Worm (Caenorhabditis elegans) whole organism, L1 larva: ENCODE measurements around the gene B0244.15.

Experiments
- C04F5.9 ChIP-seq: sonication (generic microtip); optimal IDR thresholded peaks from 2 replicates; lab custom pipeline; 2016; ENCODE audit warnings: missing genetic modification characterization, missing compliant biosample characterization
- F16B12.6 ChIP-seq: fragments of 150-350 bp; optimal IDR thresholded peaks from 2 replicates; lab custom pipeline; 2014; ENCODE audit warnings: missing biosample characterization, missing genetic modification characterization
- Y116A8C.19 ChIP-seq: sonication (generic microtip); optimal IDR thresholded peaks from 2 replicates; lab custom pipeline; 2016; ENCODE audit warnings: missing compliant biosample characterization, missing genetic modification characterization, borderline replicate concordance
- ama-1 ChIP-seq: fragments of 150-350 bp; optimal IDR thresholded peaks from 2 replicates; lab custom pipeline; 2014
- blmp-1 ChIP-seq: fragments of 150-350 bp; optimal IDR thresholded peaks from 2 replicates; lab custom pipeline; 2014; ENCODE audit warnings: missing biosample characterization, missing genetic modification characterization
- ceh-63 ChIP-seq: fragments of 200-800 bp; sonication (Bioruptor generic); optimal IDR thresholded peaks from 2 replicates; lab custom pipeline; 2018; ENCODE audit warnings: mild to moderate bottlenecking, missing genetic modification characterization, missing compliant biosample characterization
- ceh-88 ChIP-seq: fragments of 200-800 bp; sonication (Bioruptor generic); IDR thresholded peaks from 2 replicates; pipeline ENCODE4 v1.3.6; 2022; ENCODE audit warnings: missing genetic modification characterization, missing compliant biosample characterization
- ceh-90 ChIP-seq: sonication (generic microtip); optimal IDR thresholded peaks from 2 replicates; lab custom pipeline; 2016; ENCODE audit warnings: missing genetic modification characterization, missing compliant biosample characterization
- ces-1 ChIP-seq: fragments of 150-350 bp; optimal IDR thresholded peaks from 2 replicates; lab custom pipeline; 2014; ENCODE audit warnings: missing biosample characterization, missing genetic modification reagents, missing genetic modification characterization
- dpl-1 ChIP-seq, 3 experiments: fragments of 150-350 bp in 2 of 3; sonication (generic microtip) in 1 of 3; optimal IDR thresholded peaks; 2 replicates each; lab custom pipeline; 2014 to 2017; ENCODE audit warnings: missing biosample characterization in 3 of 3, missing genetic modification characterization in 3 of 3, missing genetic modification reagents in 3 of 3
- efl-1 ChIP-seq, 4 experiments: fragments of 150-350 bp; optimal IDR thresholded peaks in 3 of 4; peaks in 1 of 4; 1 replicate in 1 of 4; 2 replicates in 3 of 4; lab custom pipeline; 2014; ENCODE audit warnings: missing biosample characterization in 2 of 4, missing genetic modification characterization in 2 of 4, missing genetic modification reagents in 2 of 4
- efl-3 ChIP-seq: fragments of 200-800 bp; sonication (Bioruptor generic); optimal IDR thresholded peaks from 2 replicates; lab custom pipeline; 2018; ENCODE audit warnings: mild to moderate bottlenecking, missing genetic modification characterization, missing compliant biosample characterization
- egl-13 ChIP-seq: sonication (generic microtip); optimal IDR thresholded peaks from 2 replicates; lab custom pipeline; 2016; ENCODE audit warnings: missing genotype, missing genetic modification reagents, missing genetic modification characterization, missing compliant biosample characterization
- egl-27 ChIP-seq, 2 experiments: fragments of 150-350 bp in 1 of 2; sonication (generic microtip); optimal IDR thresholded peaks; 3 replicates each; lab custom pipeline; 2017 to 2018; ENCODE audit warnings: missing biosample characterization in 2 of 2, missing genetic modification characterization in 2 of 2, missing genetic modification reagents in 2 of 2
- elt-3 ChIP-seq, 6 experiments: fragments of 150-350 bp in 1 of 6; sonication (generic microtip); optimal IDR thresholded peaks; 2 replicates each; lab custom pipeline; 2017 to 2018; ENCODE audit warnings: missing biosample characterization in 6 of 6, missing genetic modification characterization in 6 of 6, inconsistent platforms in 1 of 6
- fkh-10 ChIP-seq: sonication (generic microtip); optimal IDR thresholded peaks from 2 replicates; lab custom pipeline; 2017; ENCODE audit warnings: missing biosample characterization, missing genetic modification reagents, missing genetic modification characterization
- fkh-4 ChIP-seq: sonication (generic microtip); optimal IDR thresholded peaks from 2 replicates; lab custom pipeline; 2016; ENCODE audit warnings: missing compliant biosample characterization, missing genetic modification characterization, borderline replicate concordance
- hlh-17 ChIP-seq: fragments of 200-800 bp; sonication (Bioruptor generic); optimal IDR thresholded peaks from 2 replicates; lab custom pipeline; 2018; ENCODE audit warnings: missing genetic modification characterization, mild to moderate bottlenecking, missing compliant biosample characterization, moderate library complexity, borderline replicate concordance
- hlh-4 ChIP-seq: sonication (generic microtip); optimal IDR thresholded peaks from 2 replicates; lab custom pipeline; 2016; ENCODE audit warnings: mild to moderate bottlenecking, missing genetic modification characterization, missing compliant biosample characterization
- hpl-2 ChIP-seq: fragments of 150-350 bp; optimal IDR thresholded peaks from 2 replicates; lab custom pipeline; 2014; ENCODE audit warnings: missing biosample characterization, missing genetic modification reagents, missing genetic modification characterization
- irx-1 ChIP-seq: sonication (generic microtip); optimal IDR thresholded peaks from 2 replicates; lab custom pipeline; 2016; ENCODE audit warnings: missing genetic modification characterization, missing compliant biosample characterization
- lin-14 ChIP-seq: fragments of 200-800 bp; sonication (Bioruptor generic); optimal IDR thresholded peaks from 2 replicates; lab custom pipeline; 2018; ENCODE audit warnings: mild to moderate bottlenecking, missing genetic modification characterization, moderate library complexity, missing compliant biosample characterization
- lin-39 ChIP-seq: fragments of 150-350 bp; optimal IDR thresholded peaks from 2 replicates; lab custom pipeline; 2014; ENCODE audit warnings: missing biosample characterization, missing genetic modification reagents, missing genetic modification characterization
- lir-3 ChIP-seq: sonication (generic microtip); optimal IDR thresholded peaks from 2 replicates; lab custom pipeline; 2016; ENCODE audit warnings: mild to moderate bottlenecking, missing genetic modification characterization, moderate library complexity, missing compliant biosample characterization; ENCODE audit not compliant: poor library complexity
- lsy-2 ChIP-seq, 2 experiments: fragments of 150-350 bp; optimal IDR thresholded peaks; 2 replicates each; lab custom pipeline; 2014; ENCODE audit warnings: missing biosample characterization in 2 of 2, missing genetic modification characterization in 2 of 2
- mab-9 ChIP-seq: fragments of 200-800 bp; sonication (Bioruptor generic); IDR thresholded peaks from 2 replicates; pipeline ENCODE4 v1.3.6; 2022; ENCODE audit warnings: missing genetic modification reagents, missing genetic modification characterization, missing compliant biosample characterization
- mdl-1 ChIP-seq, 2 experiments: fragments of 150-350 bp; optimal IDR thresholded peaks; 2 replicates each; lab custom pipeline; 2014 to 2017; ENCODE audit warnings: missing biosample characterization in 2 of 2, missing genetic modification characterization in 2 of 2, inconsistent platforms in 1 of 2
- mep-1 ChIP-seq: fragments of 150-350 bp; optimal IDR thresholded peaks from 2 replicates; lab custom pipeline; 2014; ENCODE audit warnings: missing biosample characterization, missing genetic modification characterization
- nhr-12 ChIP-seq: sonication (generic microtip); optimal IDR thresholded peaks from 2 replicates; lab custom pipeline; 2017; ENCODE audit warnings: missing biosample characterization, missing genetic modification characterization
- nhr-19 ChIP-seq: fragments of 200-800 bp; sonication (Bioruptor generic); conservative IDR thresholded peaks from 2 replicates; pipeline ENCODE4 v1.3.6; 2022; ENCODE audit warnings: missing genetic modification characterization, missing compliant biosample characterization
- nhr-20 ChIP-seq: sonication (generic microtip); optimal IDR thresholded peaks from 2 replicates; lab custom pipeline; 2016; ENCODE audit warnings: mild to moderate bottlenecking, missing genetic modification characterization, missing compliant biosample characterization
- nhr-237 ChIP-seq: fragments of 150-350 bp; optimal IDR thresholded peaks from 2 replicates; lab custom pipeline; 2014; ENCODE audit warnings: missing biosample characterization, missing genetic modification characterization
- nhr-47 ChIP-seq: sonication (generic microtip); optimal IDR thresholded peaks from 2 replicates; lab custom pipeline; 2016; ENCODE audit warnings: mild to moderate bottlenecking, missing genetic modification characterization, moderate library complexity, missing compliant biosample characterization
- nhr-76 ChIP-seq: sonication (generic microtip); optimal IDR thresholded peaks from 2 replicates; lab custom pipeline; 2017; ENCODE audit warnings: missing biosample characterization, missing genetic modification characterization
- nhr-77 ChIP-seq: fragments of 150-350 bp; optimal IDR thresholded peaks from 2 replicates; lab custom pipeline; 2014; ENCODE audit warnings: missing biosample characterization, missing genetic modification characterization
- nhr-85 ChIP-seq: sonication (generic microtip); peaks from one replicate; lab custom pipeline; 2016; ENCODE audit warnings: missing genetic modification characterization, inconsistent platforms, missing compliant biosample characterization
- nhr-90 ChIP-seq: sonication (generic microtip); optimal IDR thresholded peaks from 2 replicates; lab custom pipeline; 2016; ENCODE audit warnings: mild to moderate bottlenecking, missing genetic modification characterization, missing compliant biosample characterization; ENCODE audit not compliant: poor library complexity
- pag-3 ChIP-seq: sonication (generic microtip); optimal IDR thresholded peaks from 2 replicates; lab custom pipeline; 2017; ENCODE audit warnings: missing genetic modification characterization, mild to moderate bottlenecking, missing compliant biosample characterization, antibody characterized with exemption, borderline replicate concordance; ENCODE audit not compliant: insufficient read depth
- pax-3 ChIP-seq: fragments of 200-800 bp; sonication (Bioruptor generic); optimal IDR thresholded peaks from 2 replicates; lab custom pipeline; 2018; ENCODE audit warnings: mild to moderate bottlenecking, missing genetic modification characterization, moderate library complexity, missing compliant biosample characterization
- pqm-1 ChIP-seq: sonication (generic microtip); optimal IDR thresholded peaks from 3 replicates; lab custom pipeline; 2017; ENCODE audit warnings: missing biosample characterization, missing genetic modification characterization
- skn-1 ChIP-seq: fragments of 150-350 bp; optimal IDR thresholded peaks from 2 replicates; lab custom pipeline; 2014; ENCODE audit warnings: missing biosample characterization, missing genetic modification characterization
- snu-23 ChIP-seq: sonication (generic microtip); optimal IDR thresholded peaks from 2 replicates; lab custom pipeline; 2016; ENCODE audit warnings: missing genetic modification characterization, missing compliant biosample characterization
- sox-4 ChIP-seq: sonication (generic microtip); optimal IDR thresholded peaks from 2 replicates; lab custom pipeline; 2016; ENCODE audit warnings: missing genetic modification characterization, missing compliant biosample characterization
- sptf-1 ChIP-seq: fragments of 150-350 bp; optimal IDR thresholded peaks from 2 replicates; lab custom pipeline; 2014; ENCODE audit warnings: missing biosample characterization, missing genetic modification characterization
- sup-37 ChIP-seq: fragments of 200-800 bp; sonication (Bioruptor generic); optimal IDR thresholded peaks from 2 replicates; lab custom pipeline; 2018; ENCODE audit warnings: mild to moderate bottlenecking, missing genetic modification characterization, missing compliant biosample characterization
- swsn-7 ChIP-seq: sonication (generic microtip); optimal IDR thresholded peaks from 2 replicates; lab custom pipeline; 2016; ENCODE audit warnings: missing genetic modification characterization, missing compliant biosample characterization
- tlp-1 ChIP-seq: fragments of 150-350 bp; optimal IDR thresholded peaks from 2 replicates; lab custom pipeline; 2014; ENCODE audit warnings: missing biosample characterization, missing genetic modification characterization
- unc-130 ChIP-seq: fragments of 150-350 bp; optimal IDR thresholded peaks from 2 replicates; lab custom pipeline; 2017; ENCODE audit warnings: missing biosample characterization, missing genetic modification characterization, inconsistent platforms
- unc-86 ChIP-seq: sonication (generic microtip); optimal IDR thresholded peaks from 2 replicates; lab custom pipeline; 2016; ENCODE audit warnings: missing genetic modification characterization, missing compliant biosample characterization
- unc-98 ChIP-seq: fragments of 200-800 bp; sonication (Bioruptor generic); IDR thresholded peaks from 2 replicates; pipeline ENCODE4 v1.3.6; 2022; ENCODE audit warnings: missing genetic modification characterization, missing compliant biosample characterization
- xbp-1 ChIP-seq: sonication (generic microtip); optimal IDR thresholded peaks from 2 replicates; lab custom pipeline; 2016; ENCODE audit warnings: missing genetic modification characterization, missing compliant biosample characterization
- zip-4 ChIP-seq: fragments of 200-800 bp; sonication (Bioruptor generic); optimal IDR thresholded peaks from 2 replicates; lab custom pipeline; 2018; ENCODE audit warnings: mild to moderate bottlenecking, missing genetic modification characterization, moderate library complexity, missing compliant biosample characterization
- ztf-4 ChIP-seq: fragments of 150-350 bp; optimal IDR thresholded peaks from 2 replicates; lab custom pipeline; 2014; ENCODE audit warnings: missing biosample characterization, missing genetic modification characterization

Gene B0244.15

DNA sequence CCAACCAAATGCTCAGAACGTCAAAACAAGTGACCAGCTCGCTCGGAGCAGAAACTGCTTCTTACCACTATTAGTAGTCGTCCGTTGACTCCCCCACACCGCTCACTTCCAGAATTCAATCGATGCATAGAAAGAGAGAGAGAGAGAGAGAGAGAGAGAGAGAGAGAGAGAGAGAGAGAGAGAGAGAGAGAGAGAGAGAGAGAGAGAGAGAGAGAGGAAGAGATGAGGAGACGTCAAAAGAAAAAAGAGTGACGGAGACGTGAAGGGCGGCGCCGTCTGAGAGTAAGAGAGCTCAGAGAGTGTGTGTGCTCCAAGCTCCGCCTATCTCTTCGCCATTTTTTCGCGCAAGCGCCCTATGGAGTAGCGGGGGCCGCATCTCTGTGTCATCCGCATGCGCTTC is 12.0 kb downstream of the B0244.15 start, which contains the start of gene ida-1 (continued):
- TF ChIP-seq sox-4: no peak
- TF ChIP-seq blmp-1 (tag; lab: Kevin White, UChicago): no peak
- TF ChIP-seq ces-1 (GFP tag; lab: Kevin White, UChicago): no peak
- no peak for TF ChIP-seq Y116A8C.19 (tag; lab: Kevin White, UChicago)
- peak; percentile 39 for TF ChIP-seq nhr-19
- TF ChIP-seq nhr-85 (tag; lab: Kevin White, UChicago): no peak
- TF ChIP-seq sptf-1 (tag; lab: Kevin White, UChicago): no peak
- TF ChIP-seq pqm-1: no peak
- peak in 1 of 3 experiments; percentile 4 for TF ChIP-seq dpl-1 (GFP tag; optimal IDR thresholded peaks at IDR 0.05; lab: Kevin White, UChicago)
- no peak for TF ChIP-seq nhr-20 (tag; lab: Kevin White, UChicago)
- peak; percentile 47 to 71 for TF ChIP-seq efl-1 (optimal IDR thresholded peaks at IDR 0.05; lab: Kevin White, UChicago)
- TF ChIP-seq efl-1 (GFP tag; optimal IDR thresholded peaks at IDR 0.05 in 1 of 2; lab: Kevin White, UChicago): peak in 1 of 2 experiments; percentile 1
- no peak for TF ChIP-seq xbp-1 (tag; lab: Kevin White, UChicago)
- TF ChIP-seq nhr-90 (tag; lab: Kevin White, UChicago): no peak
- no peak for TF ChIP-seq C04F5.9
- TF ChIP-seq mdl-1 (tag; optimal IDR thresholded peaks at IDR 0.05; lab: Kevin White, UChicago): no peak
- TF ChIP-seq ama-1 (lab: Kevin White, UChicago): no peak
- TF ChIP-seq F16B12.6 (tag; lab: Kevin White, UChicago): no peak
- TF ChIP-seq nhr-76 (tag; lab: Kevin White, UChicago): no peak
- peak; percentile 89 for TF ChIP-seq lin-14 (GFP tag; lab: Kevin White, UChicago)
- no peak for TF ChIP-seq ceh-88 (GFP tag; lab: Robert Waterston, UW)
- TF ChIP-seq mep-1 (tag; lab: Kevin White, UChicago): peak; percentile 28
- TF ChIP-seq zip-4 (GFP tag; lab: Kevin White, UChicago): no peak
- no peak for TF ChIP-seq unc-130 (tag; lab: Kevin White, UChicago)
- TF ChIP-seq ceh-90 (tag; lab: Kevin White, UChicago): no peak
- TF ChIP-seq nhr-47 (tag; lab: Kevin White, UChicago): no peak
- no peak for TF ChIP-seq ztf-4
- TF ChIP-seq unc-98 (GFP tag; lab: Robert Waterston, UW): no peak
- TF ChIP-seq fkh-4: no peak
- TF ChIP-seq lsy-2 (tag; optimal IDR thresholded peaks at IDR 0.05; lab: Kevin White, UChicago): peak; percentile 3 to 55
- TF ChIP-seq nhr-237: no peak
- TF ChIP-seq egl-27 (tag; optimal IDR thresholded peaks at IDR 0.05; lab: Kevin White, UChicago): no peak
- no peak for TF ChIP-seq pag-3 (tag; lab: Kevin White, UChicago)
- no peak for TF ChIP-seq elt-3 (tag; optimal IDR thresholded peaks at IDR 0.05; lab: Kevin White, UChicago)
- TF ChIP-seq hlh-17 (GFP tag; lab: Kevin White, UChicago): no peak
- TF ChIP-seq snu-23 (GFP tag; lab: Kevin White, UChicago): no peak
- TF ChIP-seq hpl-2 (GFP tag; lab: Kevin White, UChicago): no peak
- TF ChIP-seq lir-3 (tag; lab: Kevin White, UChicago): no peak
- TF ChIP-seq swsn-7 (tag; lab: Kevin White, UChicago): no peak
- no peak for TF ChIP-seq hlh-4
- TF ChIP-seq skn-1 (tag; lab: Kevin White, UChicago): no peak
- TF ChIP-seq unc-86 (tag; lab: Kevin White, UChicago): no peak
- peak; percentile 75 for TF ChIP-seq pax-3
- peak; percentile 56; the same call in 1 of the 2 replicates for TF ChIP-seq mab-9 (GFP tag; lab: Robert Waterston, UW)
- peak; percentile 44 for TF ChIP-seq ceh-63
- TF ChIP-seq nhr-77 (tag; lab: Kevin White, UChicago): no peak
- TF ChIP-seq fkh-10: peak; percentile 42
- TF ChIP-seq lin-39 (tag; lab: Kevin White, UChicago): no peak
- TF ChIP-seq efl-3 (GFP tag; lab: Kevin White, UChicago): no peak
- no peak for TF ChIP-seq sup-37 (GFP tag; lab: Kevin White, UChicago)
- TF ChIP-seq egl-13 (tag; lab: Kevin White, UChicago): no peak
- no peak for TF ChIP-seq tlp-1 (tag; lab: Kevin White, UChicago)
- no peak for TF ChIP-seq irx-1
- TF ChIP-seq nhr-12 (tag; lab: Kevin White, UChicago): no peak
